Worm (Caenorhabditis elegans) whole organism, L3 larva: ENCODE data around the gene R02F2.1.

ENCODE experiments used
- egl-27 ChIP-seq: sonication (generic microtip); optimal IDR thresholded peaks from 4 replicates; lab custom pipeline; 2017; ENCODE audit warnings: missing biosample characterization, missing genetic modification reagents, missing genetic modification characterization
- egl-5 ChIP-seq: fragments of 150-350 bp; optimal IDR thresholded peaks from 2 replicates; lab custom pipeline; 2017; ENCODE audit warnings: missing biosample characterization, missing genetic modification reagents, missing genetic modification characterization, inconsistent platforms
- elt-3 ChIP-seq, 3 experiments: fragments of 150-350 bp in 1 of 3; sonication (generic microtip) in 2 of 3; optimal IDR thresholded peaks; 2 replicates in 2 of 3; 4 replicates in 1 of 3; lab custom pipeline; 2014 to 2017; ENCODE audit warnings: missing biosample characterization in 3 of 3, missing genetic modification characterization in 3 of 3
- nhr-77 ChIP-seq: fragments of 150-350 bp; optimal IDR thresholded peaks from 2 replicates; lab custom pipeline; 2014; ENCODE audit warnings: missing biosample characterization, missing genetic modification characterization
- snpc-4 ChIP-seq: fragments of 150-350 bp; optimal IDR thresholded peaks from 2 replicates; lab custom pipeline; 2014; ENCODE audit warnings: missing biosample characterization, missing genetic modification characterization
- unc-39 ChIP-seq: sonication (generic microtip); optimal IDR thresholded peaks from 4 replicates; lab custom pipeline; 2017; ENCODE audit warnings: missing biosample characterization, missing genetic modification characterization
- ztf-11 ChIP-seq: fragments of 150-350 bp; optimal IDR thresholded peaks from 2 replicates; lab custom pipeline; 2014; ENCODE audit warnings: missing biosample characterization, missing genetic modification characterization
- ztf-4 ChIP-seq: fragments of 150-350 bp; optimal IDR thresholded peaks from 2 replicates; lab custom pipeline; 2014; ENCODE audit warnings: missing biosample characterization, missing genetic modification characterization

ce11 chrIII:5501358-5502287, at the start of gene R02F2.1:
- TF ChIP-seq egl-5 (tag; lab: Kevin White, UChicago): no peak
- no peak for TF ChIP-seq unc-39 (tag; lab: Kevin White, UChicago)
- no peak for TF ChIP-seq egl-27
- TF ChIP-seq elt-3 (tag; optimal IDR thresholded peaks at IDR 0.05; lab: Kevin White, UChicago): no peak
- TF ChIP-seq nhr-77 (tag; lab: Kevin White, UChicago): no peak
- no peak for TF ChIP-seq ztf-4 (tag; lab: Kevin White, UChicago)
- TF ChIP-seq ztf-11 (tag; lab: Kevin White, UChicago): no peak
- TF ChIP-seq snpc-4 (tag; lab: Kevin White, UChicago): no peak
